Worm (Caenorhabditis elegans) whole organism, L3 larva: ENCODE measurements around the gene pfkb-1.2.

Experiments used
- R02D3.7 ChIP-seq: fragments of 150-350 bp; optimal IDR thresholded peaks from 2 replicates; lab custom pipeline; 2014; ENCODE audit warnings: missing biosample characterization, missing genetic modification characterization
- ZK546.5 ChIP-seq: sonication (generic microtip); optimal IDR thresholded peaks from 2 replicates; lab custom pipeline; 2017; ENCODE audit warnings: missing biosample characterization, missing genetic modification characterization
- aly-2 ChIP-seq: fragments of 150-350 bp; optimal IDR thresholded peaks from 2 replicates; lab custom pipeline; 2014; ENCODE audit warnings: missing biosample characterization, missing genetic modification characterization
- ama-1 ChIP-seq: fragments of 150-350 bp; optimal IDR thresholded peaks from 2 replicates; lab custom pipeline; 2018
- ceh-82 ChIP-seq: fragments of 150-350 bp; optimal IDR thresholded peaks from 2 replicates; lab custom pipeline; 2014; ENCODE audit warnings: missing biosample characterization, missing genetic modification characterization
- daf-12 ChIP-seq: fragments of 150-350 bp; optimal IDR thresholded peaks from 2 replicates; lab custom pipeline; 2014; ENCODE audit warnings: missing biosample characterization, missing genetic modification reagents, missing genetic modification characterization
- egl-27 ChIP-seq: sonication (generic microtip); optimal IDR thresholded peaks from 4 replicates; lab custom pipeline; 2017; ENCODE audit warnings: missing biosample characterization, missing genetic modification reagents, missing genetic modification characterization
- egl-5 ChIP-seq: fragments of 150-350 bp; optimal IDR thresholded peaks from 2 replicates; lab custom pipeline; 2017; ENCODE audit warnings: missing biosample characterization, missing genetic modification reagents, missing genetic modification characterization, inconsistent platforms
- elt-1 ChIP-seq: fragments of 150-350 bp; optimal IDR thresholded peaks from 2 replicates; lab custom pipeline; 2014; ENCODE audit warnings: missing biosample characterization, missing genetic modification characterization
- elt-2 ChIP-seq: sonication (generic microtip); optimal IDR thresholded peaks from 2 replicates; lab custom pipeline; 2016; ENCODE audit warnings: missing genetic modification reagents, mild to moderate bottlenecking, missing genetic modification characterization, missing compliant biosample characterization
- elt-3 ChIP-seq, 3 experiments: fragments of 150-350 bp in 1 of 3; sonication (generic microtip) in 2 of 3; optimal IDR thresholded peaks; 2 replicates in 2 of 3; 4 replicates in 1 of 3; lab custom pipeline; 2014 to 2017; ENCODE audit warnings: missing biosample characterization in 3 of 3, missing genetic modification characterization in 3 of 3
- eor-1 ChIP-seq, 2 experiments: fragments of 150-350 bp; optimal IDR thresholded peaks; 2 replicates each; lab custom pipeline; 2014 to 2018; ENCODE audit warnings: missing biosample characterization in 2 of 2, missing genetic modification characterization in 2 of 2
- fkh-10 ChIP-seq: sonication (generic microtip); optimal IDR thresholded peaks from 2 replicates; lab custom pipeline; 2017; ENCODE audit warnings: missing biosample characterization, missing genetic modification reagents, missing genetic modification characterization
- fos-1 ChIP-seq: fragments of 150-350 bp; optimal IDR thresholded peaks from 2 replicates; lab custom pipeline; 2014; ENCODE audit warnings: missing biosample characterization, missing genetic modification characterization
- hmg-11 ChIP-seq: sonication (generic microtip); optimal IDR thresholded peaks from 2 replicates; lab custom pipeline; 2016; ENCODE audit warnings: missing genetic modification characterization, missing compliant biosample characterization
- jun-1 ChIP-seq: fragments of 150-350 bp; optimal IDR thresholded peaks from 2 replicates; lab custom pipeline; 2014; ENCODE audit warnings: missing biosample characterization, missing genetic modification reagents, missing genetic modification characterization
- lin-15B ChIP-seq: fragments of 150-350 bp; optimal IDR thresholded peaks from 2 replicates; lab custom pipeline; 2014; ENCODE audit warnings: missing biosample characterization, missing genetic modification characterization
- lin-39 ChIP-seq: fragments of 150-350 bp; optimal IDR thresholded peaks from 2 replicates; lab custom pipeline; 2018; ENCODE audit warnings: missing biosample characterization, missing genetic modification reagents, missing genetic modification characterization
- mdl-1 ChIP-seq: fragments of 150-350 bp; optimal IDR thresholded peaks from 2 replicates; lab custom pipeline; 2014; ENCODE audit warnings: missing biosample characterization, missing genetic modification characterization
- nfya-1 ChIP-seq: sonication (generic microtip); optimal IDR thresholded peaks from 2 replicates; lab custom pipeline; 2017; ENCODE audit warnings: missing genetic modification characterization, mild to moderate bottlenecking, missing compliant biosample characterization, antibody characterized with exemption, moderate library complexity; ENCODE audit not compliant: insufficient read depth
- nhr-11 ChIP-seq: fragments of 150-350 bp; optimal IDR thresholded peaks from 2 replicates; lab custom pipeline; 2014; ENCODE audit warnings: missing biosample characterization, missing genetic modification characterization
- nhr-12 ChIP-seq: fragments of 150-350 bp; optimal IDR thresholded peaks from 2 replicates; lab custom pipeline; 2014; ENCODE audit warnings: missing biosample characterization, missing genetic modification characterization
- nhr-23 ChIP-seq: fragments of 150-350 bp; optimal IDR thresholded peaks from 2 replicates; lab custom pipeline; 2014; ENCODE audit warnings: missing biosample characterization, missing genetic modification reagents, missing genetic modification characterization
- nhr-237 ChIP-seq: fragments of 150-350 bp; optimal IDR thresholded peaks from 2 replicates; lab custom pipeline; 2014; ENCODE audit warnings: missing biosample characterization, missing genetic modification characterization
- nhr-25 ChIP-seq: sonication (generic microtip); optimal IDR thresholded peaks from 2 replicates; lab custom pipeline; 2017; ENCODE audit warnings: missing biosample characterization, missing genetic modification characterization
- nhr-28 ChIP-seq: fragments of 150-350 bp; optimal IDR thresholded peaks from 2 replicates; lab custom pipeline; 2014; ENCODE audit warnings: missing biosample characterization, missing genetic modification characterization
- nhr-43 ChIP-seq: sonication (generic microtip); optimal IDR thresholded peaks from 2 replicates; lab custom pipeline; 2016; ENCODE audit warnings: mild to moderate bottlenecking, missing genetic modification characterization, missing compliant biosample characterization; ENCODE audit not compliant: poor library complexity, severe bottlenecking
- nhr-67 ChIP-seq: fragments of 150-350 bp; optimal IDR thresholded peaks from 2 replicates; lab custom pipeline; 2014; ENCODE audit warnings: missing biosample characterization, missing genetic modification characterization
- nhr-76 ChIP-seq: fragments of 150-350 bp; sonication (generic microtip); optimal IDR thresholded peaks from 5 replicates; lab custom pipeline; 2014; ENCODE audit warnings: missing biosample characterization, missing genetic modification characterization
- pha-4 ChIP-seq: fragments of 150-350 bp; optimal IDR thresholded peaks from 2 replicates; lab custom pipeline; 2014; ENCODE audit warnings: missing biosample characterization, missing genetic modification reagents, missing genetic modification characterization
- sea-2 ChIP-seq: fragments of 150-350 bp; sonication (generic microtip); optimal IDR thresholded peaks from 4 replicates; lab custom pipeline; 2014; ENCODE audit warnings: missing biosample characterization, missing genetic modification reagents, missing genetic modification characterization
- skn-1 ChIP-seq: fragments of 150-350 bp; optimal IDR thresholded peaks from 2 replicates; lab custom pipeline; 2014; ENCODE audit warnings: missing biosample characterization, missing genetic modification characterization
- snpc-4 ChIP-seq: fragments of 150-350 bp; optimal IDR thresholded peaks from 2 replicates; lab custom pipeline; 2014; ENCODE audit warnings: missing biosample characterization, missing genetic modification characterization
- tbx-2 ChIP-seq: sonication (generic microtip); optimal IDR thresholded peaks from 2 replicates; lab custom pipeline; 2016; ENCODE audit warnings: mild to moderate bottlenecking, missing genetic modification characterization, missing compliant biosample characterization
- unc-62 ChIP-seq: fragments of 150-350 bp; sonication (generic microtip); optimal IDR thresholded peaks from 4 replicates; lab custom pipeline; 2014; ENCODE audit warnings: missing biosample characterization, missing genetic modification reagents, missing genetic modification characterization
- zag-1 ChIP-seq: fragments of 150-350 bp; optimal IDR thresholded peaks from 2 replicates; lab custom pipeline; 2014; ENCODE audit warnings: missing biosample characterization, missing genetic modification characterization
- ztf-11 ChIP-seq: fragments of 150-350 bp; optimal IDR thresholded peaks from 2 replicates; lab custom pipeline; 2014; ENCODE audit warnings: missing biosample characterization, missing genetic modification characterization
- ztf-4 ChIP-seq: fragments of 150-350 bp; optimal IDR thresholded peaks from 2 replicates; lab custom pipeline; 2014; ENCODE audit warnings: missing biosample characterization, missing genetic modification characterization

Gene pfkb-1.2

ce11 chrIV:5946602-5947444 lies 5.1 kb downstream of the pfkb-1.2 start, which contains the start of gene inx-7 (continued):
- TF ChIP-seq elt-1 (tag; lab: Kevin White, UChicago) (no peak), nhr-23 (no peak), jun-1 (tag; lab: Kevin White, UChicago) (no peak), elt-3 (tag; optimal IDR thresholded peaks at IDR 0.05; lab: Kevin White, UChicago) (no peak), nhr-12 (tag; lab: Kevin White, UChicago) (no peak), nhr-76 (no peak), elt-2 (tag; lab: Kevin White, UChicago) (no peak)

- TF ChIP-seq nhr-28 (tag; lab: Kevin White, UChicago) (no peak), snpc-4 (peak; percentile 73), lin-39 (peak; percentile 97), nhr-67 (tag; lab: Kevin White, UChicago) (no peak), nhr-12 (tag; lab: Kevin White, UChicago) (no peak), egl-5 (tag; lab: Kevin White, UChicago) (peak; percentile 72), nhr-25 (peak; percentile 35), skn-1 (tag; lab: Kevin White, UChicago) (peak; percentile 0), ZK546.5 (tag; lab: Kevin White, UChicago) (no peak), lin-15B (tag; lab: Kevin White, UChicago) (peak; percentile 58), R02D3.7 (peak; percentile 18), ama-1 (peak; percentile 16), hmg-11 (tag; lab: Kevin White, UChicago) (peak; percentile 43), elt-2 (tag; lab: Kevin White, UChicago) (peak; percentile 19), nfya-1 (peak; percentile 80), pha-4 (tag; lab: Kevin White, UChicago) (peak; percentile 82), nhr-23 (peak; percentile 32), ztf-4 (no peak), mdl-1 (no peak)
These were observed 5.9 kb downstream of the pfkb-1.2 start, which contains the start of gene rps-25 for ce11 chrIV:5947555-5948151. Gene rps-25 (minus strand): TSS chrIV:5947605.

DNA sequence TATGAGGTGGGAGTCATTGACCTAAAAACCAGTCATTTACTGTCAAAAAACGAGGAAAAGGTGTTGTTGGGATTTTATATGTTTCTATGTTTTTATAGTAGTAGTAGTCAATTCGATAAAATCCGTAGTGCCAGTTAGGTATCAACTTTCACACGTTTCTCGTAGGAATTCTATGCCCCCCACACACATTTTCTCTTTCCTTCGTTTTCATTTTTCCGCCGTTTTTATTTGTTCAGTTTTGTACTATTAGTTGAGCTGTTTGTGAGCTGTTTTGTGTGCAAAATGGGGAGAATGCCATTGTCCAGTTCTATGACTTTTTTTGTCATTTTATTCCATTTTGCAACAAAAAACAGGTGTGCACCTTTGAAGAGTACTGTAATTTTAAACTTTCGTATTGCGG lies 7.0 kb downstream of the pfkb-1.2 start:
- TF ChIP-seq elt-1 (tag; lab: Kevin White, UChicago) (no peak), fos-1 (tag; lab: Kevin White, UChicago) (no peak), fkh-10 (GFP tag; lab: Kevin White, UChicago) (no peak), nhr-25 (no peak), aly-2 (no peak), ztf-11 (tag; lab: Kevin White, UChicago) (no peak), nhr-43 (no peak), zag-1 (tag; lab: Kevin White, UChicago) (no peak), nhr-11 (tag; lab: Kevin White, UChicago) (no peak), ZK546.5 (tag; lab: Kevin White, UChicago) (no peak), daf-12 (no peak), nhr-12 (tag; lab: Kevin White, UChicago) (no peak), nhr-237 (tag; lab: Kevin White, UChicago) (no peak), egl-27 (tag; lab: Kevin White, UChicago) (no peak), tbx-2 (no peak), snpc-4 (no peak), eor-1 (tag; optimal IDR thresholded peaks at IDR 0.05; lab: Kevin White, UChicago) (no peak), unc-62 (GFP tag; lab: Kevin White, UChicago) (no peak), ceh-82 (no peak)

ce11 chrIV:5949964-5950363 lies 8.2 kb downstream of the pfkb-1.2 start:
- no peak for TF ChIP-seq sea-2 (GFP tag; lab: Kevin White, UChicago)
- no peak for TF ChIP-seq elt-2 (tag; lab: Kevin White, UChicago)
- no peak for TF ChIP-seq aly-2
- TF ChIP-seq snpc-4, result no peak
- TF ChIP-seq nhr-28 (tag; lab: Kevin White, UChicago), result no peak
- TF ChIP-seq eor-1 (tag; optimal IDR thresholded peaks at IDR 0.05; lab: Kevin White, UChicago), result no peak
